Fruit fly (Drosophila melanogaster) whole organism, pupa: ENCODE data around the gene RpL13A.

Experiments used
- CG10348 ChIP-seq: fragments of 200-800 bp; sonication (Bioruptor generic); IDR thresholded peaks from 2 replicates; pipeline ENCODE4 v1.3.6; 2022; ENCODE audit warnings: missing biosample characterization, missing genetic modification characterization
- CG12605 ChIP-seq: fragments of 200-800 bp; sonication (Bioruptor generic); IDR thresholded peaks from 2 replicates; pipeline ENCODE4 v1.3.6; 2022; ENCODE audit warnings: missing biosample characterization, missing genetic modification characterization
- CG13204 ChIP-seq: fragments of 200-800 bp; sonication (Bioruptor generic); optimal IDR thresholded peaks from 2 replicates; lab custom pipeline; 2018; ENCODE audit warnings: missing biosample characterization, mild to moderate bottlenecking, missing genetic modification characterization, moderate library complexity
- CG14655 ChIP-seq: fragments of 200-800 bp; sonication (Bioruptor generic); optimal IDR thresholded peaks from 3 replicates; lab custom pipeline; 2017; ENCODE audit warnings: mild to moderate bottlenecking, missing biosample characterization, missing genetic modification reagents, missing genetic modification characterization
- CG15710 ChIP-seq: fragments of 200-800 bp; sonication (Bioruptor generic); optimal IDR thresholded peaks from 2 replicates; lab custom pipeline; 2018; ENCODE audit warnings: missing biosample characterization, mild to moderate bottlenecking, missing genetic modification characterization, moderate library complexity
- CG17806 ChIP-seq: fragments of 200-800 bp; sonication (Bioruptor generic); optimal IDR thresholded peaks from 2 replicates; lab custom pipeline; 2018; ENCODE audit warnings: missing biosample characterization, mild to moderate bottlenecking, missing genetic modification characterization, moderate library complexity
- CG32121 ChIP-seq: fragments of 200-800 bp; sonication (Bioruptor generic); IDR thresholded peaks from 2 replicates; pipeline ENCODE4 v1.3.6; 2022; ENCODE audit warnings: missing biosample characterization, missing genetic modification characterization
- CG34367 ChIP-seq: fragments of 200-800 bp; sonication (Bioruptor generic); optimal IDR thresholded peaks from 2 replicates; lab custom pipeline; 2018; ENCODE audit warnings: missing biosample characterization, mild to moderate bottlenecking, missing genetic modification characterization
- CG4496 ChIP-seq: fragments of 200-800 bp; sonication (Bioruptor generic); IDR thresholded peaks from 3 replicates; pipeline ENCODE4 v1.3.6; 2022; ENCODE audit warnings: missing biosample characterization, missing genetic modification characterization
- CG8159 ChIP-seq: fragments of 200-800 bp; sonication (Bioruptor generic); optimal IDR thresholded peaks from 3 replicates; lab custom pipeline; 2018; ENCODE audit warnings: missing biosample characterization, mild to moderate bottlenecking, missing genetic modification characterization, moderate library complexity
- CG8301 ChIP-seq: fragments of 200-800 bp; sonication (Bioruptor generic); optimal IDR thresholded peaks from 2 replicates; lab custom pipeline; 2018; ENCODE audit warnings: missing biosample characterization, mild to moderate bottlenecking, missing genetic modification characterization
- CG9948 ChIP-seq: fragments of 200-800 bp; sonication (Bioruptor generic); optimal IDR thresholded peaks from 2 replicates; lab custom pipeline; 2018; ENCODE audit warnings: missing biosample characterization, mild to moderate bottlenecking, missing genetic modification characterization, moderate library complexity
- D1 ChIP-seq: fragments of 200-800 bp; sonication (Bioruptor generic); optimal IDR thresholded peaks from 2 replicates; lab custom pipeline; 2018; ENCODE audit warnings: missing biosample characterization, mild to moderate bottlenecking, missing genetic modification characterization, moderate library complexity
- EcR ChIP-seq: fragments of 200-800 bp; sonication (Bioruptor generic); optimal IDR thresholded peaks from 3 replicates; lab custom pipeline; 2019; ENCODE audit warnings: missing biosample characterization, missing genetic modification characterization, mild to moderate bottlenecking, moderate library complexity, missing genetic modification reagents
- Ets98B ChIP-seq: fragments of 200-800 bp; sonication (Bioruptor generic); IDR thresholded peaks from 2 replicates; pipeline ENCODE4 v1.3.6; 2022; ENCODE audit warnings: missing biosample characterization, missing genetic modification characterization
- Pif1A ChIP-seq: fragments of 200-800 bp; sonication (Bioruptor generic); optimal IDR thresholded peaks from 3 replicates; lab custom pipeline; 2016; ENCODE audit warnings: missing biosample characterization, missing genetic modification characterization
- Pif1B ChIP-seq: fragments of 200-800 bp; sonication (Bioruptor generic); optimal IDR thresholded peaks from 3 replicates; lab custom pipeline; 2016; ENCODE audit warnings: missing biosample characterization, missing genetic modification characterization
- Snoo ChIP-seq: fragments of 200-800 bp; sonication (Bioruptor generic); optimal IDR thresholded peaks from 3 replicates; lab custom pipeline; 2017; ENCODE audit warnings: missing biosample characterization, mild to moderate bottlenecking, missing genetic modification characterization, inconsistent platforms
- fd96Ca ChIP-seq: fragments of 200-800 bp; sonication (Bioruptor generic); IDR thresholded peaks from 3 replicates; pipeline ENCODE4 v1.3.6; 2022; ENCODE audit warnings: missing biosample characterization, missing genetic modification characterization
- gl ChIP-seq: fragments of 200-800 bp; sonication (Bioruptor generic); optimal IDR thresholded peaks from 2 replicates; lab custom pipeline; 2018; ENCODE audit warnings: missing biosample characterization, mild to moderate bottlenecking, missing genetic modification characterization
- rn ChIP-seq: fragments of 200-800 bp; sonication (Bioruptor generic); IDR thresholded peaks from 2 replicates; pipeline ENCODE4 v1.3.6; 2022; ENCODE audit warnings: missing biosample characterization, missing genetic modification characterization

Gene RpL13A

dm6 chr3R:5669740-5670659 lies 45.7 kb downstream of the RpL13A start:
- TF ChIP-seq CG32121 (no peak), rn (no peak), CG15710 (tag; lab: Kevin White, UChicago) (no peak), Ets98B (GFP tag; lab: Robert Waterston, UW) (no peak)

- no peak for TF ChIP-seq CG12605 (GFP tag; lab: Robert Waterston, UW)
- TF ChIP-seq EcR (GFP tag; lab: Kevin White, UChicago) = no peak
- TF ChIP-seq rn = no peak
- TF ChIP-seq Pif1A (GFP tag; lab: Kevin White, UChicago) = no peak
- TF ChIP-seq fd96Ca (GFP tag; lab: Robert Waterston, UW) = no peak
- TF ChIP-seq gl = peak; percentile 30
- TF ChIP-seq CG10348 (GFP tag; lab: Robert Waterston, UW) = no peak
- TF ChIP-seq Ets98B (GFP tag; lab: Robert Waterston, UW) = no peak
- no peak for TF ChIP-seq CG4496 (GFP tag; lab: Robert Waterston, UW)
- TF ChIP-seq D1 (tag; lab: Kevin White, UChicago) = no peak
- peak; percentile 33 for TF ChIP-seq CG14655
- TF ChIP-seq CG15710 (tag; lab: Kevin White, UChicago) = peak; percentile 24
- no peak for TF ChIP-seq Pif1B
- TF ChIP-seq Snoo (tag; lab: Kevin White, UChicago) = no peak
- TF ChIP-seq CG13204 (GFP tag; lab: Kevin White, UChicago) = no peak
- peak; percentile 18 for TF ChIP-seq CG8159 (tag; lab: Kevin White, UChicago)
- TF ChIP-seq CG32121 = no peak
- no peak for TF ChIP-seq CG8301
- TF ChIP-seq CG9948 (tag; lab: Kevin White, UChicago) = no peak
- peak; percentile 0 for TF ChIP-seq CG17806 (tag; lab: Kevin White, UChicago)
- TF ChIP-seq CG34367 = no peak
These were observed 46.5 kb downstream of the RpL13A start for dm6 chr3R:5670660-5671264.

dm6 chr3R:5671265-5671663 lies 47.0 kb downstream of the RpL13A start:
- TF ChIP-seq Ets98B (GFP tag; lab: Robert Waterston, UW) (no peak), gl (peak; percentile 1), CG17806 (tag; lab: Kevin White, UChicago) (no peak), CG12605 (GFP tag; lab: Robert Waterston, UW) (peak; percentile 59), EcR (GFP tag; lab: Kevin White, UChicago) (peak; percentile 75), CG14655 (peak; percentile 20), rn (no peak), CG4496 (GFP tag; lab: Robert Waterston, UW) (peak; percentile 59; the same call in 1 of the 3 replicates), CG32121 (no peak), fd96Ca (GFP tag; lab: Robert Waterston, UW) (no peak; the same call in 2 of the 3 replicates), CG34367 (peak; percentile 8), CG8159 (tag; lab: Kevin White, UChicago) (no peak)

dm6 chr3R:5671795-5672657 lies 47.8 kb downstream of the RpL13A start:
- TF ChIP-seq Snoo (tag; lab: Kevin White, UChicago) (no peak), CG9948 (tag; lab: Kevin White, UChicago) (no peak), rn (no peak), CG13204 (GFP tag; lab: Kevin White, UChicago) (no peak), CG8301 (no peak), EcR (GFP tag; lab: Kevin White, UChicago) (no peak), CG32121 (no peak), CG12605 (GFP tag; lab: Robert Waterston, UW) (no peak), CG8159 (tag; lab: Kevin White, UChicago) (no peak), CG14655 (no peak), fd96Ca (GFP tag; lab: Robert Waterston, UW) (no peak), CG15710 (tag; lab: Kevin White, UChicago) (no peak)
- TF ChIP-seq, all 21 proteins: peak for 0

- peak; percentile 15 for TF ChIP-seq Snoo (tag; lab: Kevin White, UChicago)
- TF ChIP-seq rn = no peak
- peak; percentile 57; the same call in 2 of the 3 replicates for TF ChIP-seq CG4496 (GFP tag; lab: Robert Waterston, UW)
- no peak for TF ChIP-seq CG15710 (tag; lab: Kevin White, UChicago)
- peak; percentile 54 for TF ChIP-seq Pif1B
- TF ChIP-seq gl = peak; percentile 56
- TF ChIP-seq CG32121 = peak; percentile 68
- no peak for TF ChIP-seq D1 (tag; lab: Kevin White, UChicago)
- peak; percentile 21 for TF ChIP-seq CG8301
- TF ChIP-seq CG17806 (tag; lab: Kevin White, UChicago) = no peak
- TF ChIP-seq CG8159 (tag; lab: Kevin White, UChicago) = no peak
- no peak for TF ChIP-seq CG14655
- TF ChIP-seq CG12605 (GFP tag; lab: Robert Waterston, UW) = peak; percentile 33; the same call in 1 of the 2 replicates
- no peak for TF ChIP-seq EcR (GFP tag; lab: Kevin White, UChicago)
- TF ChIP-seq CG34367 = no peak
- TF ChIP-seq CG9948 (tag; lab: Kevin White, UChicago) = no peak
- TF ChIP-seq fd96Ca (GFP tag; lab: Robert Waterston, UW) = peak; percentile 46; the same call in 2 of the 3 replicates
- TF ChIP-seq CG10348 (GFP tag; lab: Robert Waterston, UW) = no peak
These were observed 48.5 kb downstream of the RpL13A start for dm6 chr3R:5672658-5673217.
